Fruit fly (Drosophila melanogaster) whole organism: ENCODE results near the gene MSBP.

Source experiments
- CG8478 ChIP-seq: fragments of >200 bp; optimal IDR thresholded peaks from 2 replicates; lab custom pipeline; 2018; ENCODE audit warnings: inconsistent platforms
- Dll ChIP-seq: fragments of >200 bp; optimal IDR thresholded peaks from 2 replicates; lab custom pipeline; 2017
- EcR ChIP-seq, 2 experiments: fragments of >200 bp; optimal IDR thresholded peaks; 2 replicates each; lab custom pipeline; 2017; ENCODE audit warnings: missing biosample characterization in 2 of 2, missing genetic modification characterization in 2 of 2, missing genetic modification reagents in 2 of 2
- pan ChIP-seq: fragments of >200 bp; optimal IDR thresholded peaks from 2 replicates; lab custom pipeline; 2017
- psq ChIP-seq: fragments of >200 bp; optimal IDR thresholded peaks from 2 replicates; lab custom pipeline; 2017
- usp ChIP-seq: fragments of >200 bp; optimal IDR thresholded peaks from 2 replicates; lab custom pipeline; 2017; ENCODE audit warnings: missing biosample characterization, missing genetic modification characterization, mixed read lengths

DNA sequence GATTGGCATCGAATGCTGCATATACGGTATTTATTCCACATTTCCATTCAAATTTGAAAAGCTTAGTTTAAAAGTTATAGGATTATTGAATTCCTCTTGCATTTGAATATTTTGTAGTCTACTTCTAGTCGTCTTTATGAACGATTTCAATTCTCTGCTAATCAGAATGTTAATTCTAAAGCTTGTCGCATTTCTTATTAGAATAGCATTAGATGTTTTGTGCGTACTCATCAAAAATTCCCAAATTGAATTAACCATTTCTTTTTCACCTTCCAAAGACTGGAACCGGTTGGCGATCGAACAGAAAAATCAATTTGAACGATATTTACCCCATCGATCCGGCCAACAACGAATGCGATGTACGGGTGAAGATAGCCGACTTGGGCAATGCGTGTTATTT, 49.9 kb downstream of the MSBP start:
- TF ChIP-seq psq (no peak), CG8478 (lab: Kevin White, UChicago) (no peak), pan (lab: Kevin White, UChicago) (no peak), EcR (GFP tag; optimal IDR thresholded peaks at IDR 0.05; lab: Kevin White, UChicago) (no peak), usp (GFP tag; lab: Kevin White, UChicago) (no peak), Dll (lab: Kevin White, UChicago) (no peak)
